Worm (Caenorhabditis elegans): ENCODE results near the gene math-16.

DNA sequence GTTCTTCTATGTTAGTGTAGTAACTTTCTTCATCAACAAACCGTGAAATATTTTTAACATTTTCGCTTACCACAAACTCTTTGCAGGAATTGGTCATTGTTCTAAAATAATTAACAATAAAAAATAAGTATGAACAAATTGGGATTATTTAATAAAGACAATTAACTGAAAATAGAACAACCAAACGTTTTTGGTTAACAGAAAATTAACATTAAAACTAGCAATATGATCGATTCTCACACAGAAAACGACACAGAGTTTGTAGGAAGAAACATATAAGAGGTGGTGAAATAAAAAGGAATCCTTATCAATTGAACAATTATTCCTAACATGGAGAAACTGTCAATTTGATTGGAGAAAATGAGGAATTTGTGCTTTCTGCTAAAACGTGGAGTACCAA lies at the start of gene math-16:
- no peak for TF ChIP-seq ceh-91 (GFP tag; IDR thresholded peaks at IDR 0.05)
- TF ChIP-seq F39B2.1 (GFP tag; IDR thresholded peaks at IDR 0.05): no peak
- no peak for TF ChIP-seq die-1 (tag; optimal IDR thresholded peaks at IDR 0.05)
- TF ChIP-seq unc-62 (GFP tag; optimal IDR thresholded peaks at IDR 0.05): no peak
- no peak for TF ChIP-seq sptf-2 (GFP tag; optimal IDR thresholded peaks at IDR 0.05)
- TF ChIP-seq Y53G8AR.9 (GFP tag; conservative IDR thresholded peaks at IDR 0.05): no peak
- no peak for TF ChIP-seq ets-4 (GFP tag; optimal IDR thresholded peaks at IDR 0.05)
